Worm (Caenorhabditis elegans) whole organism, midembryonic: ENCODE measurements around the gene dnc-4.

ENCODE experiments used
- T22C8.4 ChIP-seq: fragments of 200-800 bp; sonication (Bioruptor generic); IDR thresholded peaks from 2 replicates; pipeline ENCODE4 v1.3.6; 2022; ENCODE audit warnings: missing genetic modification characterization, missing compliant biosample characterization
- cog-1 ChIP-seq: sonication (generic microtip); optimal IDR thresholded peaks from 2 replicates; lab custom pipeline; 2016; ENCODE audit warnings: missing genetic modification characterization, missing compliant biosample characterization
- flt-1 ChIP-seq: fragments of 200-800 bp; sonication (Bioruptor generic); IDR thresholded peaks from 2 replicates; pipeline ENCODE4 v1.3.6; 2022; ENCODE audit warnings: missing genetic modification characterization, missing compliant biosample characterization
- med-1 ChIP-seq: sonication (generic microtip); optimal IDR thresholded peaks from 2 replicates; lab custom pipeline; 2017; ENCODE audit warnings: missing genetic modification characterization, mild to moderate bottlenecking, missing compliant biosample characterization, antibody characterized with exemption, missing genetic modification reagents; ENCODE audit not compliant: insufficient read depth
- ref-1 ChIP-seq: fragments of 200-800 bp; sonication (Bioruptor generic); conservative IDR thresholded peaks from 2 replicates; pipeline ENCODE4 v1.3.6; 2022; ENCODE audit warnings: missing genetic modification reagents, missing genetic modification characterization, missing compliant biosample characterization
- tab-1 ChIP-seq: fragments of 200-800 bp; sonication (Bioruptor generic); IDR thresholded peaks from 2 replicates; pipeline ENCODE4 v1.3.6; 2022; ENCODE audit warnings: missing genetic modification characterization, missing compliant biosample characterization
- ztf-23 ChIP-seq: fragments of 200-800 bp; sonication (Bioruptor generic); IDR thresholded peaks from 2 replicates; pipeline ENCODE4 v1.3.6; 2022; ENCODE audit warnings: missing genetic modification reagents, missing genetic modification characterization, missing compliant biosample characterization
- ztf-29 ChIP-seq: fragments of 200-800 bp; sonication (Bioruptor generic); IDR thresholded peaks from 2 replicates; pipeline ENCODE4 v1.3.6; 2022; ENCODE audit warnings: missing genetic modification reagents, missing genetic modification characterization, missing compliant biosample characterization

- no peak for TF ChIP-seq tab-1
- TF ChIP-seq ztf-23 (GFP tag; lab: Robert Waterston, UW): no peak
- TF ChIP-seq ref-1 (GFP tag; lab: Robert Waterston, UW): no peak
- no peak for TF ChIP-seq cog-1 (tag; lab: Kevin White, UChicago)
- no peak for TF ChIP-seq T22C8.4 (GFP tag; lab: Robert Waterston, UW)
- no peak for TF ChIP-seq flt-1 (GFP tag; lab: Robert Waterston, UW)
- TF ChIP-seq ztf-29 (GFP tag; lab: Robert Waterston, UW): no peak
- no peak for TF ChIP-seq med-1 (GFP tag; lab: Kevin White, UChicago)
Measured at ce11 chrIV:8048083-8048482, 28.5 kb upstream of the dnc-4 start.
